Worm (Caenorhabditis elegans) whole organism, late embryonic: Measurements from ENCODE around the gene C08D8.7.

Source experiments
- F13H6.1 ChIP-seq: sonication (generic microtip); optimal IDR thresholded peaks from 2 replicates; lab custom pipeline; 2016; ENCODE audit warnings: missing genetic modification characterization, missing compliant biosample characterization
- K09A11.1 ChIP-seq: sonication (generic microtip); optimal IDR thresholded peaks from 2 replicates; lab custom pipeline; 2017; ENCODE audit warnings: antibody characterized with exemption, mild to moderate bottlenecking, missing genetic modification characterization, missing compliant biosample characterization; ENCODE audit not compliant: insufficient read depth
- ama-1 ChIP-seq: fragments of 150-350 bp; optimal IDR thresholded peaks from 2 replicates; lab custom pipeline; 2014
- ceh-24 ChIP-seq: sonication (generic microtip); optimal IDR thresholded peaks from 2 replicates; lab custom pipeline; 2016; ENCODE audit warnings: mild to moderate bottlenecking, missing genetic modification characterization, missing compliant biosample characterization
- ceh-31 ChIP-seq: sonication (generic microtip); optimal IDR thresholded peaks from 2 replicates; lab custom pipeline; 2016; ENCODE audit warnings: missing genetic modification characterization, missing compliant biosample characterization
- ceh-48 ChIP-seq: sonication (generic microtip); optimal IDR thresholded peaks from 2 replicates; lab custom pipeline; 2016; ENCODE audit warnings: missing genetic modification characterization, inconsistent platforms, missing compliant biosample characterization
- dve-1 ChIP-seq: sonication (generic microtip); optimal IDR thresholded peaks from 2 replicates; lab custom pipeline; 2017; ENCODE audit warnings: antibody characterized with exemption, mild to moderate bottlenecking, missing genetic modification characterization, missing compliant biosample characterization
- hlh-15 ChIP-seq: sonication (generic microtip); optimal IDR thresholded peaks from 2 replicates; lab custom pipeline; 2016; ENCODE audit warnings: missing genetic modification characterization, missing compliant biosample characterization
- nfya-1 ChIP-seq: sonication (generic microtip); optimal IDR thresholded peaks from 2 replicates; lab custom pipeline; 2017; ENCODE audit warnings: missing genetic modification characterization, mild to moderate bottlenecking, missing compliant biosample characterization, antibody characterized with exemption, moderate library complexity
- nhr-11 ChIP-seq: fragments of 150-350 bp; optimal IDR thresholded peaks from 2 replicates; lab custom pipeline; 2014; ENCODE audit warnings: missing biosample characterization, missing genetic modification characterization
- pha-4 ChIP-seq: fragments of 150-350 bp; optimal IDR thresholded peaks from 2 replicates; lab custom pipeline; 2018; ENCODE audit warnings: missing biosample characterization, missing genetic modification reagents, missing genetic modification characterization
- pqm-1 ChIP-seq: sonication (generic microtip); optimal IDR thresholded peaks from 2 replicates; lab custom pipeline; 2016; ENCODE audit warnings: missing genetic modification characterization, missing compliant biosample characterization
- ttx-3 ChIP-seq: sonication (generic microtip); optimal IDR thresholded peaks from 2 replicates; lab custom pipeline; 2016; ENCODE audit warnings: missing genetic modification reagents, missing genetic modification characterization, missing compliant biosample characterization

DNA sequence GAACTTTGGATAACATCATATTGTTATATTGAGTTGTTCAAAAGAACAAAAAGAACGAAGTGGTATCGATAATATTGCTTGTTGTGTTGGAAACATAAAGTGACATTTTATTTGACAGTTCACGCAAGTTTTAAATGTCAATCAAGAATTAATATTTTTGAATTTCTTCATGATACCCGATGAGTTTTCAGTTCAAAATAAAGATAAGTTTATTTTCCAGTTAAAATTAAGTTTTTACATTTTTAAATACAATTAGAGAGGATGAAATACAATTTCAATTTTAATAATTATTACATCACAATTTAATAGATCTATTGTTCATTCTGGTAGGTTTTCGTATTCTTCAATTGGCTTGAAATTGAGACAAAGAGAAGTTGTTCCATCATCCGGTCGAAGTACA is 43.5 kb upstream of the C08D8.7 start, which contains the start of gene W02D7.4:
- no peak for TF ChIP-seq ceh-31 (tag; lab: Kevin White, UChicago)
- TF ChIP-seq ceh-24, result no peak
- no peak for TF ChIP-seq hlh-15 (tag; lab: Kevin White, UChicago)
- no peak for TF ChIP-seq pqm-1
- no peak for TF ChIP-seq nfya-1 (tag; lab: Kevin White, UChicago)
- no peak for TF ChIP-seq ttx-3 (tag; lab: Kevin White, UChicago)
- no peak for TF ChIP-seq pha-4 (tag; lab: Kevin White, UChicago)
- no peak for TF ChIP-seq ceh-48 (tag; lab: Kevin White, UChicago)
- TF ChIP-seq dve-1 (tag; lab: Kevin White, UChicago), result no peak
- TF ChIP-seq F13H6.1, result no peak
- TF ChIP-seq ama-1 (lab: Kevin White, UChicago), result no peak
- no peak for TF ChIP-seq K09A11.1 (tag; lab: Kevin White, UChicago)
- TF ChIP-seq nhr-11 (tag; lab: Kevin White, UChicago), result no peak
